Worm (Caenorhabditis elegans) whole organism, midembryonic: ENCODE data around the gene acp-2.

Experiments
- T22C8.4 ChIP-seq: fragments of 200-800 bp; sonication (Bioruptor generic); IDR thresholded peaks from 2 replicates; pipeline ENCODE4 v1.3.6; 2022; ENCODE audit warnings: missing genetic modification characterization, missing compliant biosample characterization
- cog-1 ChIP-seq: sonication (generic microtip); optimal IDR thresholded peaks from 2 replicates; lab custom pipeline; 2016; ENCODE audit warnings: missing genetic modification characterization, missing compliant biosample characterization
- flt-1 ChIP-seq: fragments of 200-800 bp; sonication (Bioruptor generic); IDR thresholded peaks from 2 replicates; pipeline ENCODE4 v1.3.6; 2022; ENCODE audit warnings: missing genetic modification characterization, missing compliant biosample characterization
- klf-2 ChIP-seq: fragments of 200-800 bp; sonication (Bioruptor generic); conservative IDR thresholded peaks from 2 replicates; pipeline ENCODE4 v1.3.6; 2022; ENCODE audit warnings: missing genetic modification reagents, missing genetic modification characterization, missing compliant biosample characterization
- med-1 ChIP-seq: sonication (generic microtip); optimal IDR thresholded peaks from 2 replicates; lab custom pipeline; 2017; ENCODE audit warnings: missing genetic modification characterization, mild to moderate bottlenecking, missing compliant biosample characterization, antibody characterized with exemption, missing genetic modification reagents; ENCODE audit not compliant: insufficient read depth
- ref-1 ChIP-seq: fragments of 200-800 bp; sonication (Bioruptor generic); conservative IDR thresholded peaks from 2 replicates; pipeline ENCODE4 v1.3.6; 2022; ENCODE audit warnings: missing genetic modification reagents, missing genetic modification characterization, missing compliant biosample characterization
- tab-1 ChIP-seq: fragments of 200-800 bp; sonication (Bioruptor generic); IDR thresholded peaks from 2 replicates; pipeline ENCODE4 v1.3.6; 2022; ENCODE audit warnings: missing genetic modification characterization, missing compliant biosample characterization
- ztf-23 ChIP-seq: fragments of 200-800 bp; sonication (Bioruptor generic); IDR thresholded peaks from 2 replicates; pipeline ENCODE4 v1.3.6; 2022; ENCODE audit warnings: missing genetic modification reagents, missing genetic modification characterization, missing compliant biosample characterization
- ztf-29 ChIP-seq: fragments of 200-800 bp; sonication (Bioruptor generic); IDR thresholded peaks from 2 replicates; pipeline ENCODE4 v1.3.6; 2022; ENCODE audit warnings: missing genetic modification reagents, missing genetic modification characterization, missing compliant biosample characterization

acp-2 gene

DNA sequence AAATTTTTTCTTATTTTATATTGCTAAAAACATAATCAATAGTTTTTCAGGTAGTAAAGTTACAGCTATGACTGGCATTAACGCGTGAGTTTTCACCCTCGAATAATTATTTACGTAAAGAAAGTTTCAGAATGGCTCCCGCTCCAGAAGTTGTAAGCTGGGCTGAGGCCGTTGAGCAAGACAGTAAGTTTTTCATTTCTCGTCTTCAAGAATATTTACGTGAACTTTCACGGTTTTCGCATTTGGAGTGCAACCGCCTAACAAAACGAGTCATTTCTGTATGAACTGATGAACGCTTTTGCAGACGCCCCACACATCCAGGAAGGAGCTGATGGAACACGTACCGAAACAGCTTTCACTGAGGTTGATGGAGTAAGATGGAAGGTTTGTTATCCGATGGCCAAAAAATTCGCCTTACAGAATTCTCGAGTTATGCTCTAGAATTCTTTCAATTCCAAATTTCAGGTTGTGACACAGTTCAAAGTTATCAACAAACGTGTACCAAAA lies 10.9 kb upstream of the acp-2 start, which contains the start of gene eif-3.G:
eif-3.G (plus strand) TSS at position 51 of the 507 bp plus-strand sequence.
- TF ChIP-seq cog-1 (no peak), tab-1 (GFP tag; lab: Robert Waterston, UW) (no peak), T22C8.4 (GFP tag; lab: Robert Waterston, UW) (no peak), ztf-29 (no peak), ztf-23 (GFP tag; lab: Robert Waterston, UW) (no peak), klf-2 (GFP tag; lab: Robert Waterston, UW) (no peak), flt-1 (GFP tag; lab: Robert Waterston, UW) (no peak), med-1 (GFP tag; lab: Kevin White, UChicago) (no peak), ref-1 (no peak)

DNA sequence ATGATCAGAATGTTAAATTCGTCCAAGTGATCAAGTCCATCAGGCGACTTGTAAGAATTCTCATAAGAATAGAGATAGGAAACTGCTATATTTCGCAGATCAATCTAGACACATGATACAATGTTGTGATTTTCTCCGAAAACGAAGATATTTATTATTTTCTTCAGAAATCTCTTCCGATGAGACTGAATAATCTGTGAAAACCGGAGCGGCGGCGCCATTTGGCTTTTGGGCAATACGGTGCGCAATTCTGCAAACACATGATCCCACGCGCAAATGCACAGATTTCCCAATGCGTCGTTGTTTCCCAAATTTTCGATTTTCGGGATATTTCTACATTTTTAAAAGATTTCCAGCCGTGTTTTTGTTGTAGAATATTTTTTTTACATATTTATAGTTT lies 10.3 kb upstream of the acp-2 start:
- TF ChIP-seq T22C8.4 (GFP tag; lab: Robert Waterston, UW): no peak
- no peak for TF ChIP-seq ztf-23 (GFP tag; lab: Robert Waterston, UW)
- TF ChIP-seq tab-1 (GFP tag; lab: Robert Waterston, UW): no peak
- TF ChIP-seq klf-2 (GFP tag; lab: Robert Waterston, UW): no peak
- TF ChIP-seq ztf-29: no peak; the same call in 1 of the 2 replicates
- no peak for TF ChIP-seq ref-1
- no peak for TF ChIP-seq cog-1

DNA sequence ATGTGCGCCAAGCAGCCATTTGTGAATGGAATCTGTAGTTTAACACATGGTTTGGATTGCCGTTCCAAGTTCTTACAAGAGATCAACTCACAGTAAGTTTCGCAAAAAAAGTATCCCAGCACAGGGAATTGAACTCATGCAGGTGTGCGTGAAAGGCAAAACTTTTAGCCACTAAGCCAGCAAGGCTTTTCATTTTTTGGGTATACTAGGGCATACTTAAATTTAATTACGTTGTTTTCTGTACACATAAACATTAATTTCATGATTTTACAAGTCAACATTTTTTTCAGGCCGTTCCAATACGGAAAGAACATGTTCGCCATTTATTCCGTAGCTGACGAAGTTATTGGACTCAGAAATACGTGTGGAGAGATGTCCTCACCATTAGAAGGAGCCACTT lies 9.7 kb upstream of the acp-2 start:
- no peak for TF ChIP-seq ref-1
- no peak for TF ChIP-seq med-1 (GFP tag; lab: Kevin White, UChicago)
- no peak for TF ChIP-seq T22C8.4 (GFP tag; lab: Robert Waterston, UW)
- TF ChIP-seq ztf-29: no peak
- no peak for TF ChIP-seq cog-1
- TF ChIP-seq flt-1 (GFP tag; lab: Robert Waterston, UW): no peak
- TF ChIP-seq klf-2 (GFP tag; lab: Robert Waterston, UW): no peak
- no peak for TF ChIP-seq ztf-23 (GFP tag; lab: Robert Waterston, UW)
- no peak for TF ChIP-seq tab-1 (GFP tag; lab: Robert Waterston, UW)

DNA sequence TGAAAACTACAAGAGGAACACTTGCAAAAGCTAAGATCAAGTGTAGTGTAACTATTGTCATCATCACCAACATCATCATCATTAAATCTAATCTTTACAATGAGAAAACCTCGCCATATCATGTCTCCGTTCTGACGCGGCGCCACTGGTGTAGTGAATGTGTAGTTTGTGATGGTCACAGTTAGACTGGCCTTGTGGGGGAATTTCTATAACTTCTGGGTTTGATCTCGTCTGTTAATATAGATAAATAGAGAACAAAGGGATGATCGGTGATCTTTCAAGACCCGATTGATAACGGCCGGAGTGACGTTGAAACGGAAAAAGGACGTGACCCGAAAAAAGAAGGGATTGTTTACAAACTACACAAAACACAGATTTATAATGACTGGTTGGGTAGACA lies 8.9 kb upstream of the acp-2 start:
- TF ChIP-seq ztf-29 (no peak), cog-1 (no peak), ztf-23 (GFP tag; lab: Robert Waterston, UW) (no peak), ref-1 (no peak), flt-1 (GFP tag; lab: Robert Waterston, UW) (no peak), T22C8.4 (GFP tag; lab: Robert Waterston, UW) (no peak), klf-2 (GFP tag; lab: Robert Waterston, UW) (no peak), tab-1 (GFP tag; lab: Robert Waterston, UW) (no peak), med-1 (GFP tag; lab: Kevin White, UChicago) (no peak)

DNA sequence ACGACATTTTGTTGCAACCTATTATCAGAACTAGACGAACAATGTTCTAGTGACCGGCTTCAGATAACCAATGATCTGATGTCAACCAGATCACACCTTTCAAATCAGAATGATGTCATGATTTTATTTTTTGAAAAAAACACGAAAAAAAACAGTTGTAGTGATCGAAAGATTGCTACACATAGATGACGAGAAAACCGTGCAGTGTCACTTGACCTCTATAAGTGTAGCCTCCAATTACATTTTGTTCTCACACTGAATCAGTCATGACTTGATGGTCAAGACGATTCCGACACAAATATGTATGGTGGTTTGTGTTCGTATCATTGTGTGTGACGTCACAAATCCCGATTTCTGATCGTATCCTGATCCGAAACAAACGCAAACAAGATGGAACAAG lies 8.2 kb upstream of the acp-2 start:
- TF ChIP-seq ztf-23 (GFP tag; lab: Robert Waterston, UW): no peak
- TF ChIP-seq cog-1: no peak
- no peak for TF ChIP-seq tab-1 (GFP tag; lab: Robert Waterston, UW)
- no peak for TF ChIP-seq T22C8.4 (GFP tag; lab: Robert Waterston, UW)
- no peak for TF ChIP-seq klf-2 (GFP tag; lab: Robert Waterston, UW)
- TF ChIP-seq flt-1 (GFP tag; lab: Robert Waterston, UW): no peak
- TF ChIP-seq med-1 (GFP tag; lab: Kevin White, UChicago): no peak
- no peak for TF ChIP-seq ref-1
- TF ChIP-seq ztf-29: no peak

DNA sequence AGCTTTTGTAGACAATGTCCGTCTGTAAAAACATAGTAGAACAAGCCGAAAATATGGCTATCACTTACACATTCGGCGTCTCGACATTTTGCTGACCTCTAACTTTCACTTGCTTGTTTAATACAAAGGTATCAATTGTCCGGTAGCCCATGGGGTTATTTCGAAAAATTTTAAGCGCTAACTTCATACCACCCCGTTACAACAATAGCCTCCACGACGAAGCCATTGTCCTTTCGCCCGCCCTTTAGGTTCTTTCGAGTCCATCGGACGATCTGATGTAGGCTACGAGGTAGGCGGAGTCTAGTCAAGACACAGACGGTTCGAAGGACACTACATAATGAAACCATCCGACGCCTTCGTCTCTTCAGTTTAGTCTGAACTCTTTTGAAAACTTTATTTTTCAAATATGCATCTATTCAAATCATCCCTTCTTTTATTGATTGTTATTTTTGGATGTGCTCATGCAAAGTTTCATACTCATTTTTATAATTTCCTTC lies 7.0 kb upstream of the acp-2 start, which contains the start of gene lips-10:
lips-10 (plus strand) TSS at position 378 of the 497 bp plus-strand sequence.
- TF ChIP-seq ztf-23 (GFP tag; lab: Robert Waterston, UW) (no peak), cog-1 (no peak), T22C8.4 (GFP tag; lab: Robert Waterston, UW) (no peak)

DNA sequence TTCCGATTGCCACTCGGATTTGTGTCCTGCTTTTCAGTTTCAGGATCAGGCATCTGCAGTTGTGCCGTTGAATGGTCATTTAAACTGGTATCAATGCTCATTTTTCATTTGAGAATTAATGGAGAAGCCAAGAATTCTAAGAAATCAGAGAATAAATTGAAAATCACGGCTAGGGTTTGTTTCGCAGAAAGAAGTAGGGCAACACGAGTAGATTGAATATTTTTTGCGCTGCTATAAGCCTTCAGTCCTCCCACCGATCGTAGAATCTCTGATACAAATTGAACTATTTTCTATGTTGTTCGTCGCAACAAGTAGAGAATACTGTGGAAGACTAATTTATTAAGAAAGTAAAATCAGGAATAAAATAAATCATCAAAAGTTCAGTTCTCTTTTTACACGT lies 5.2 kb upstream of the acp-2 start, which contains the start of gene acp-3:
acp-3 (minus strand) TSS at position 101 of the 400 bp plus-strand sequence.
- TF ChIP-seq flt-1 (GFP tag; lab: Robert Waterston, UW) (no peak), tab-1 (GFP tag; lab: Robert Waterston, UW) (no peak), ztf-23 (GFP tag; lab: Robert Waterston, UW) (no peak), ztf-29 (no peak), klf-2 (GFP tag; lab: Robert Waterston, UW) (no peak), med-1 (GFP tag; lab: Kevin White, UChicago) (no peak), T22C8.4 (GFP tag; lab: Robert Waterston, UW) (no peak), ref-1 (no peak)

DNA sequence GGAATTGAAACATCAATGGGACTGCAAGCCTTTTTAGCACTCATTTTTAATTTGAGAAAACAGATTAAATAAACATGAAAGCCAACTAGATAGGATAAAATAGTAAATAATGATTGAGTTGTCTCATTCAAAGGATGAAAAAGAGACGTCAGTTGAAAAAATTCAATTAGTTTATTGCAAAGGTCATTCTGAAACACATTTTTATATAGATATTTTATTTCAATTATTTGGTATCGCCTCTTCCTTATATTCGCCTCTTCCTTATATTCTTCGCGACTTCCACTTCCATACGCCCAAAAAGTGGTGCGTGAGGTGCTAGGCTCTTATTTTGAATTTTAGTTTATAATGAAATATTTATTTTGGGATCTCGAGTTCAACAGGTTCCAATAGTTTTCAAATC lies 3.2 kb upstream of the acp-2 start, which contains the start of gene acp-4:
acp-4 (minus strand) TSS at position 101 of the 400 bp plus-strand sequence.
- TF ChIP-seq ref-1 (no peak), flt-1 (GFP tag; lab: Robert Waterston, UW) (no peak), ztf-23 (GFP tag; lab: Robert Waterston, UW) (no peak), klf-2 (GFP tag; lab: Robert Waterston, UW) (no peak), cog-1 (no peak)

DNA sequence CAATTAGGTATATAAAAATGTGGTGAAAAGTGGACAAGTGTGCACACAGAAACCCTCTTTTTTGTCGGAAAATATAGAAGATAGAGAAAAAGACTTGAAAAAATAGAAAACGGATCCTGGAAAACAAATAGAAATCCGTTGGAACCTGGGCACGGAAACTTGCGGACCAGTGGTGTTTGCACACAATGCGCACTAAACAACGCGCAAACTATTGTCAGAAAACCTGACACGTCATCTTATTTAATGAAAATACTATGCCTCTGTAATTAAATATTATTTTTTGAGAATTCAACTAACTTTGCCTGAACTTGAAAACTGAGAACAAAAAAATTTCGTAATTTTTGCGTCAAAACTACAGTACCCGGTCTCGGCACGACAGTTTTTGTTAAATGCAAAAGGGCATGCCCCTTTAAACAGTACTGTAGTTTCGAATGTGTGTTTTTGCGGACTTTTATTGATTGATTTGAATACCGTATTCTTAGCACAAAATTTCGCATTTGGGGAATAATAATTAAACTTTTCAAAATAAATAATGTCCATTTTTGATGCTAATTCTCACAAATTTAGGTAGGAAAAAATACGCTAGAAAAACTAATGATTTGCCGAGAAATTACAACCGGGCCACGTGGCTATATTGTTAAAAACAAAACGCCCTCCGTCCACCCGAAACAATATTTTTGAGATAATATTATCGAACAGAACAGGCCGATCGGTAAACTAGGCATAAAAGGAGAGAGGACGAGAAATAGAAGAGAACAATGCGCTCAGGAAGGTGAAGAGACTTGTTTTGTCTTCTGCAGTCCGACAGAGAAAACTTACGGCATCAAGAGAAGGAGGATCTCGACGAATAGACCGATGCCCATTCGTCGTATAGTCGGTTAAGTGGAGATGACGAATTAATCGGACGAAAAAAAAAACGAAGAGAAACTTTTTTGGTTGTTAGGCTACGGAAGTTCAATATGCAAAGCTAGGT lies 2.6 kb downstream of the acp-2 start:
- TF ChIP-seq flt-1 (GFP tag; lab: Robert Waterston, UW): no peak
- TF ChIP-seq ztf-23 (GFP tag; lab: Robert Waterston, UW): no peak
- TF ChIP-seq ref-1: no peak
- no peak for TF ChIP-seq cog-1
- TF ChIP-seq klf-2 (GFP tag; lab: Robert Waterston, UW): no peak
- TF ChIP-seq T22C8.4 (GFP tag; lab: Robert Waterston, UW): no peak
- TF ChIP-seq tab-1 (GFP tag; lab: Robert Waterston, UW): no peak
- no peak for TF ChIP-seq med-1 (GFP tag; lab: Kevin White, UChicago)
- TF ChIP-seq ztf-29: no peak
